Worm (Caenorhabditis elegans) whole organism, L4 larva: ENCODE data around the gene F13B6.2.

Experiments
- D1046.2 ChIP-seq: fragments of 200-800 bp; sonication (Bioruptor generic); IDR thresholded peaks from 2 replicates; pipeline ENCODE4 v1.3.6; 2022; ENCODE audit warnings: missing genetic modification characterization, missing compliant biosample characterization
- F10B5.3 ChIP-seq: sonication (generic microtip); optimal IDR thresholded peaks from 2 replicates; lab custom pipeline; 2016; ENCODE audit warnings: mild to moderate bottlenecking, missing genetic modification characterization, missing compliant biosample characterization
- F26F4.8 ChIP-seq: fragments of 200-800 bp; sonication (Bioruptor generic); conservative IDR thresholded peaks from 2 replicates; pipeline ENCODE4 v1.3.6; 2022; ENCODE audit warnings: missing genetic modification characterization, missing compliant biosample characterization
- F37D6.2 ChIP-seq: sonication (generic microtip); optimal IDR thresholded peaks from 2 replicates; lab custom pipeline; 2016; ENCODE audit warnings: mild to moderate bottlenecking, missing genetic modification characterization, missing compliant biosample characterization
- F49E8.2 ChIP-seq: sonication (generic microtip); optimal IDR thresholded peaks from 2 replicates; lab custom pipeline; 2016; ENCODE audit warnings: missing compliant biosample characterization, mild to moderate bottlenecking, missing genetic modification characterization, borderline replicate concordance
- R02D3.7 ChIP-seq: fragments of 150-350 bp; sonication (generic microtip); optimal IDR thresholded peaks from 3 replicates; lab custom pipeline; 2014; ENCODE audit warnings: missing biosample characterization, missing genetic modification characterization
- Y105C5A.15 ChIP-seq: fragments of 200-800 bp; sonication (Bioruptor generic); IDR thresholded peaks from 2 replicates; pipeline ENCODE4 v1.3.6; 2022; ENCODE audit warnings: missing genetic modification characterization, missing compliant biosample characterization
- ZK337.2 ChIP-seq: fragments of 200-800 bp; sonication (Bioruptor generic); IDR thresholded peaks from 2 replicates; pipeline ENCODE4 v1.3.6; 2022; ENCODE audit warnings: missing genetic modification reagents, missing genetic modification characterization, missing compliant biosample characterization
- aly-2 ChIP-seq: sonication (generic microtip); optimal IDR thresholded peaks from 2 replicates; lab custom pipeline; 2018; ENCODE audit warnings: missing biosample characterization, missing genetic modification characterization
- ama-1 ChIP-seq: fragments of 150-350 bp; optimal IDR thresholded peaks from 2 replicates; lab custom pipeline; 2014; ENCODE audit warnings: inconsistent platforms, mixed read lengths
- arid-1 ChIP-seq: fragments of 200-800 bp; sonication (Bioruptor generic); conservative IDR thresholded peaks from 2 replicates; pipeline ENCODE4 v1.3.6; 2022; ENCODE audit warnings: missing genetic modification reagents, missing genetic modification characterization, missing compliant biosample characterization
- attf-4 ChIP-seq: sonication (generic microtip); optimal IDR thresholded peaks from 3 replicates; lab custom pipeline; 2017; ENCODE audit warnings: missing biosample characterization, missing genetic modification characterization
- ceh-28 ChIP-seq: fragments of 150-350 bp; optimal IDR thresholded peaks from 2 replicates; lab custom pipeline; 2014; ENCODE audit warnings: missing biosample characterization, missing genetic modification reagents, missing genetic modification characterization
- ceh-62 ChIP-seq: sonication (generic microtip); optimal IDR thresholded peaks from 2 replicates; lab custom pipeline; 2017; ENCODE audit warnings: missing biosample characterization, missing genetic modification characterization
- ces-1 ChIP-seq: fragments of 150-350 bp; sonication (generic microtip); optimal IDR thresholded peaks from 4 replicates; lab custom pipeline; 2014; ENCODE audit warnings: missing biosample characterization, missing genetic modification reagents, missing genetic modification characterization
- ctbp-1 ChIP-seq: fragments of 200-800 bp; sonication (Bioruptor generic); IDR thresholded peaks from 2 replicates; pipeline ENCODE4 v1.3.6; 2022; ENCODE audit warnings: missing genetic modification reagents, missing genetic modification characterization, missing compliant biosample characterization
- daf-12 ChIP-seq: fragments of 150-350 bp; optimal IDR thresholded peaks from 2 replicates; lab custom pipeline; 2014; ENCODE audit warnings: missing biosample characterization, missing genetic modification reagents, missing genetic modification characterization
- daf-19 ChIP-seq: fragments of 200-800 bp; sonication (Bioruptor generic); conservative IDR thresholded peaks from 2 replicates; pipeline ENCODE4 v1.3.6; 2022; ENCODE audit warnings: missing genetic modification characterization, missing compliant biosample characterization
- daf-8 ChIP-seq: fragments of 200-800 bp; sonication (Bioruptor generic); IDR thresholded peaks from 2 replicates; pipeline ENCODE4 v1.3.6; 2022; ENCODE audit warnings: missing genetic modification characterization, missing compliant biosample characterization
- dmd-6 ChIP-seq: fragments of 200-800 bp; sonication (Bioruptor generic); IDR thresholded peaks from 2 replicates; pipeline ENCODE4 v1.3.6; 2022; ENCODE audit warnings: missing genetic modification reagents, missing genetic modification characterization, missing compliant biosample characterization
- dmd-8 ChIP-seq: fragments of 200-800 bp; sonication (Bioruptor generic); IDR thresholded peaks from 2 replicates; pipeline ENCODE4 v1.3.6; 2022; ENCODE audit warnings: missing genetic modification characterization, missing compliant biosample characterization
- dpl-1 ChIP-seq: fragments of 150-350 bp; optimal IDR thresholded peaks from 2 replicates; lab custom pipeline; 2014; ENCODE audit warnings: missing biosample characterization, missing genetic modification reagents, missing genetic modification characterization
- fkh-10 ChIP-seq: fragments of 150-350 bp; optimal IDR thresholded peaks from 2 replicates; lab custom pipeline; 2014; ENCODE audit warnings: missing biosample characterization, missing genetic modification reagents, missing genetic modification characterization
- fos-1 ChIP-seq: fragments of 150-350 bp; optimal IDR thresholded peaks from 2 replicates; lab custom pipeline; 2014; ENCODE audit warnings: missing biosample characterization, missing genetic modification characterization
- hif-1 ChIP-seq, 2 experiments: sonication (generic microtip); optimal IDR thresholded peaks; 2 replicates each; lab custom pipeline; 2016 to 2017; ENCODE audit warnings: missing compliant biosample characterization in 2 of 2, missing genetic modification characterization in 2 of 2, missing genetic modification reagents in 2 of 2, missing genotype in 2 of 2, mild to moderate bottlenecking in 1 of 2
- hmg-1.1 ChIP-seq: fragments of 200-800 bp; sonication (Bioruptor generic); IDR thresholded peaks from 2 replicates; pipeline ENCODE4 v1.3.6; 2022; ENCODE audit warnings: missing genetic modification reagents, missing genetic modification characterization, missing compliant biosample characterization
- jun-1 ChIP-seq: fragments of 150-350 bp; optimal IDR thresholded peaks from 2 replicates; lab custom pipeline; 2014; ENCODE audit warnings: missing biosample characterization, missing genetic modification reagents, missing genetic modification characterization
- lim-7 ChIP-seq: fragments of 200-800 bp; sonication (Bioruptor generic); IDR thresholded peaks from 2 replicates; pipeline ENCODE4 v1.3.6; 2022; ENCODE audit warnings: missing genetic modification characterization, missing compliant biosample characterization
- lin-13 ChIP-seq: fragments of 150-350 bp; optimal IDR thresholded peaks from 2 replicates; lab custom pipeline; 2014; ENCODE audit warnings: missing biosample characterization, missing genetic modification reagents, missing genetic modification characterization
- lin-29 ChIP-seq: fragments of 200-800 bp; sonication (Bioruptor generic); IDR thresholded peaks from 2 replicates; pipeline ENCODE4 v1.3.6; 2022; ENCODE audit warnings: missing genetic modification reagents, missing genetic modification characterization, missing compliant biosample characterization
- lin-39 ChIP-seq: fragments of 150-350 bp; optimal IDR thresholded peaks from 2 replicates; lab custom pipeline; 2014; ENCODE audit warnings: missing biosample characterization, missing genetic modification reagents, missing genetic modification characterization
- lsy-2 ChIP-seq, 2 experiments: fragments of 150-350 bp in 1 of 2; sonication (generic microtip) in 1 of 2; optimal IDR thresholded peaks; 2 replicates each; lab custom pipeline; 2014 to 2017; ENCODE audit warnings: missing biosample characterization in 2 of 2, missing genetic modification characterization in 2 of 2
- mes-2 ChIP-seq: sonication (generic microtip); optimal IDR thresholded peaks from 2 replicates; lab custom pipeline; 2016; ENCODE audit warnings: missing genotype, mild to moderate bottlenecking, missing genetic modification characterization, missing compliant biosample characterization; ENCODE audit not compliant: poor library complexity, severe bottlenecking
- mxl-3 ChIP-seq: fragments of 200-800 bp; sonication (Bioruptor generic); optimal IDR thresholded peaks from 2 replicates; lab custom pipeline; 2018; ENCODE audit warnings: mild to moderate bottlenecking, missing genetic modification characterization, missing compliant biosample characterization
- nhr-111 ChIP-seq: fragments of 200-800 bp; sonication (Bioruptor generic); optimal IDR thresholded peaks from 2 replicates; lab custom pipeline; 2018; ENCODE audit warnings: mild to moderate bottlenecking, missing genetic modification characterization, missing compliant biosample characterization
- nhr-25 ChIP-seq: sonication (generic microtip); optimal IDR thresholded peaks from 2 replicates; lab custom pipeline; 2017; ENCODE audit warnings: missing genetic modification characterization, mild to moderate bottlenecking, missing compliant biosample characterization, antibody characterized with exemption, moderate library complexity, borderline replicate concordance; ENCODE audit not compliant: insufficient read depth
- nhr-28 ChIP-seq: fragments of 150-350 bp; optimal IDR thresholded peaks from 2 replicates; lab custom pipeline; 2014; ENCODE audit warnings: missing biosample characterization, missing genetic modification characterization
- nhr-42 ChIP-seq: fragments of 200-800 bp; sonication (Bioruptor generic); IDR thresholded peaks from 2 replicates; pipeline ENCODE4 v1.3.6; 2022; ENCODE audit warnings: missing genetic modification characterization, missing compliant biosample characterization
- nhr-6 ChIP-seq: fragments of 150-350 bp; optimal IDR thresholded peaks from 2 replicates; lab custom pipeline; 2014; ENCODE audit warnings: missing biosample characterization, missing genetic modification characterization
- nhr-76 ChIP-seq: fragments of 150-350 bp; optimal IDR thresholded peaks from 2 replicates; lab custom pipeline; 2014; ENCODE audit warnings: missing biosample characterization, missing genetic modification characterization
- nhr-77 ChIP-seq: fragments of 150-350 bp; optimal IDR thresholded peaks from 2 replicates; lab custom pipeline; 2014; ENCODE audit warnings: missing biosample characterization, missing genetic modification characterization
- rbr-2 ChIP-seq: sonication (generic microtip); optimal IDR thresholded peaks from 2 replicates; lab custom pipeline; 2016; ENCODE audit warnings: missing genotype, missing genetic modification characterization, missing compliant biosample characterization
- snpc-1.2 ChIP-seq: fragments of 200-800 bp; sonication (Bioruptor generic); IDR thresholded peaks from 2 replicates; pipeline ENCODE4 v1.3.6; 2022; ENCODE audit warnings: missing genetic modification reagents, missing genetic modification characterization, missing compliant biosample characterization
- snpc-4 ChIP-seq: fragments of 150-350 bp; optimal IDR thresholded peaks from 2 replicates; lab custom pipeline; 2014; ENCODE audit warnings: missing biosample characterization, missing genetic modification characterization
- tra-1 ChIP-seq: fragments of 200-800 bp; sonication (Bioruptor generic); IDR thresholded peaks from 2 replicates; pipeline ENCODE4 v1.3.6; 2022; ENCODE audit warnings: missing genetic modification reagents, missing genetic modification characterization, missing compliant biosample characterization
- zag-1 ChIP-seq: fragments of 150-350 bp; optimal IDR thresholded peaks from 2 replicates; lab custom pipeline; 2014; ENCODE audit warnings: missing biosample characterization, missing genetic modification characterization
- zip-2 ChIP-seq: fragments of 150-350 bp; optimal IDR thresholded peaks from 2 replicates; lab custom pipeline; 2014; ENCODE audit warnings: missing biosample characterization, missing genetic modification characterization
- ztf-7 ChIP-seq: fragments of 150-350 bp; optimal IDR thresholded peaks from 2 replicates; lab custom pipeline; 2014; ENCODE audit warnings: missing biosample characterization, missing genetic modification characterization

F13B6.2 gene

DNA sequence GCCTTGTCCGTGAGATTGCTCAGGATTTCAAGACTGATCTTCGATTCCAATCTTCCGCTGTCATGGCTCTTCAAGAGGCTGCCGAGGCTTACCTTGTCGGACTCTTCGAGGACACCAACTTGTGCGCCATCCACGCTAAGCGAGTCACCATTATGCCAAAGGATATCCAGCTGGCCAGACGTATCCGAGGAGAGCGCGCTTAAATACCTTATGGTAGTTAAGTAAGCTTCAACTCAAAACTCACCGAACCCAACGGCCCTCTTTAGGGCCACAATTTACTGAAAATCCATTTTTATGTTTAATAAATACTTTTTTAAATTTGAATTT lies 28.3 kb upstream of the F13B6.2 start (continued):
- TF ChIP-seq ces-1 (GFP tag; lab: Kevin White, UChicago) (no peak), D1046.2 (GFP tag; lab: Robert Waterston, UW) (peak; percentile 70; the same call in 1 of the 2 replicates), snpc-1.2 (GFP tag; lab: Robert Waterston, UW) (0 out of 2 replicates have a peak, but pooled peaks have one; percentile 77), arid-1 (peak; percentile 56; the same call in 1 of the 2 replicates), daf-19 (GFP tag; lab: Robert Waterston, UW) (no peak), ZK337.2 (no peak), lsy-2 (tag; optimal IDR thresholded peaks at IDR 0.05; lab: Kevin White, UChicago) (no peak), daf-12 (no peak), F26F4.8 (GFP tag; lab: Robert Waterston, UW) (0 out of 2 replicates have a peak, but pooled peaks have one; percentile 27), daf-8 (GFP tag; lab: Robert Waterston, UW) (no peak), F10B5.3 (tag; lab: Kevin White, UChicago) (no peak), lim-7 (GFP tag; lab: Robert Waterston, UW) (0 out of 2 replicates have a peak, but pooled peaks have one; percentile 57), attf-4 (no peak), mes-2 (tag; lab: Kevin White, UChicago) (no peak), ctbp-1 (GFP tag; lab: Robert Waterston, UW) (no peak), zag-1 (tag; lab: Kevin White, UChicago) (no peak), dmd-6 (GFP tag; lab: Robert Waterston, UW) (no peak), F37D6.2 (tag; lab: Kevin White, UChicago) (no peak), lin-29 (GFP tag; lab: Robert Waterston, UW) (no peak), nhr-6 (no peak)

DNA sequence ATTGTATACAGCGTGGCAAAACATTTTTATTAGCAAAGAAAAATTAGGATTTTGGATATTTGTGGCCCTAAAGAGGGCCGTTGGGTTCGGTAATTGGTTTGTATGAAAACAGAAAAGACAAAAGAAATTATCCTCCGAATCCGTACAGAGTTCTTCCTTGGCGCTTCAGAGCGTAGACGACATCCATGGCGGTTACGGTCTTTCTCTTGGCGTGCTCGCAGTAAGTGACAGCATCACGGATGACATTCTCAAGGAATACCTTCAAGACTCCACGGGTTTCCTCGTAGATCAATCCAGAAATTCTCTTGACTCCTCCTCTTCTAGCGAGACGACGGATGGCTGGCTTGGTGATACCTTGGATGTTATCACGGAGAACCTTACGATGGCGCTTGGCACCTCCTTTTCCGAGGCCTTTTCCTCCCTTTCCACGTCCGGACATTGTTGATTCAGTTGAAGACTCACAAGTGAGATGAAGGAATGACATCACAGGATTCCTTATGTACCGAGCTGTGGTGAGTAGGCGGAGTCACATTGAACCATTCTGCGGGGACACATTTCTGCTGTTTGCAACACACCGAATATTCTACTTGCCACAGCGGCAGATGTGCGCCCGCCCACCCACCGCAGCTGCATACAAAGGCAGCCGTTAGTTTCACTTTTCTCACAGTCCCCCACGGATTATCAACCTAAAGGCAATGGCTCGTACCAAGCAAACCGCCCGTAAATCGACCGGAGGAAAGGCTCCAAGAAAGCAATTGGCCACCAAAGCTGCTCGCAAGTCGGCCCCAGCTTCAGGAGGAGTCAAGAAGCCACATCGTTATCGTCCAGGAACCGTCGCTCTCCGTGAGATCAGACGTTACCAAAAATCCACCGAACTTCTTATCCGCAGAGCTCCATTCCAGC lies 27.7 kb upstream of the F13B6.2 start, which contains the start of the genes his-60 and his-59:
Gene his-60 (minus strand): TSS at position 439 of the 903 bp plus-strand sequence.
Gene his-59 (plus strand): TSS at position 696 of the 903 bp plus-strand sequence.
- TF ChIP-seq lin-13 (GFP tag; lab: Kevin White, UChicago) = no peak
- TF ChIP-seq nhr-25 = peak; percentile 27
- no peak for TF ChIP-seq ceh-62 (tag; lab: Kevin White, UChicago)
- TF ChIP-seq hmg-1.1 (GFP tag; lab: Robert Waterston, UW) = peak; percentile 23; the same call in 1 of the 2 replicates
- TF ChIP-seq ztf-7 = no peak
- peak; percentile 43 for TF ChIP-seq dpl-1 (GFP tag; lab: Kevin White, UChicago)
- TF ChIP-seq rbr-2 (tag; lab: Kevin White, UChicago) = peak; percentile 55
- TF ChIP-seq nhr-77 (tag; lab: Kevin White, UChicago) = no peak
- no peak for TF ChIP-seq nhr-28 (tag; lab: Kevin White, UChicago)
- no peak for TF ChIP-seq zip-2 (tag; lab: Kevin White, UChicago)
- no peak for TF ChIP-seq jun-1
- TF ChIP-seq hif-1 (tag; optimal IDR thresholded peaks at IDR 0.05; lab: Kevin White, UChicago) = no peak
- peak; percentile 82 for TF ChIP-seq nhr-6
- TF ChIP-seq fkh-10 = no peak
- peak; percentile 57 for TF ChIP-seq snpc-1.2 (GFP tag; lab: Robert Waterston, UW)
- TF ChIP-seq snpc-4 = no peak
- no peak for TF ChIP-seq fos-1 (tag; lab: Kevin White, UChicago)
- TF ChIP-seq nhr-111 (GFP tag; lab: Kevin White, UChicago) = no peak
- no peak for TF ChIP-seq daf-12
- peak; percentile 89 for TF ChIP-seq F49E8.2
- TF ChIP-seq tra-1 = peak; percentile 42; the same call in 1 of the 2 replicates
- TF ChIP-seq ceh-28 (tag; lab: Kevin White, UChicago) = no peak
- TF ChIP-seq dmd-8 (GFP tag; lab: Robert Waterston, UW) = peak; percentile 84
- no peak for TF ChIP-seq ctbp-1 (GFP tag; lab: Robert Waterston, UW)
- peak; percentile 50 for TF ChIP-seq ama-1
- no peak for TF ChIP-seq F10B5.3 (tag; lab: Kevin White, UChicago)
- TF ChIP-seq nhr-76 (tag; lab: Kevin White, UChicago) = no peak
- TF ChIP-seq lin-29 (GFP tag; lab: Robert Waterston, UW) = no peak
- no peak for TF ChIP-seq aly-2 (tag; lab: Kevin White, UChicago)
- no peak for TF ChIP-seq mxl-3 (GFP tag; lab: Kevin White, UChicago)
- no peak for TF ChIP-seq R02D3.7 (tag; lab: Kevin White, UChicago)
- TF ChIP-seq nhr-42 (GFP tag; lab: Robert Waterston, UW) = peak; percentile 46; the same call in 1 of the 2 replicates
- TF ChIP-seq dmd-6 (GFP tag; lab: Robert Waterston, UW) = no peak
- no peak for TF ChIP-seq daf-8 (GFP tag; lab: Robert Waterston, UW)
- TF ChIP-seq lin-39 (tag; lab: Kevin White, UChicago) = no peak
- peak; percentile 50; the same call in 1 of the 2 replicates for TF ChIP-seq Y105C5A.15 (GFP tag; lab: Robert Waterston, UW)
